Fruit fly (Drosophila melanogaster) whole organism, embryonic: Measurements from ENCODE around the gene CG16959.
A peak's percentile ranks its signal among the peaks of the same experiment; 100 is the strongest.

Source experiments
- B-H2 ChIP-seq: fragments of 200-800 bp; sonication (Bioruptor generic); optimal IDR thresholded peaks from 2 replicates; lab custom pipeline; 2018; ENCODE audit warnings: missing biosample characterization, mild to moderate bottlenecking, missing genetic modification characterization
- Bgb ChIP-seq: fragments of 200-800 bp; sonication (Bioruptor generic); IDR thresholded peaks from 2 replicates; pipeline ENCODE4 v1.3.6; 2022; ENCODE audit warnings: missing biosample characterization, missing genetic modification characterization; ENCODE audit not compliant: partially characterized antibody
- BtbVII ChIP-seq: fragments of 200-800 bp; sonication (Bioruptor generic); optimal IDR thresholded peaks from 3 replicates; lab custom pipeline; 2017; ENCODE audit warnings: missing biosample characterization, mild to moderate bottlenecking, missing genetic modification characterization
- Bteb2 ChIP-seq: fragments of 200-800 bp; sonication (Bioruptor generic); optimal IDR thresholded peaks from 2 replicates; lab custom pipeline; 2016; ENCODE audit warnings: missing biosample characterization, missing genetic modification characterization
- CG10654 ChIP-seq: fragments of 200-800 bp; sonication (Bioruptor generic); optimal IDR thresholded peaks from 2 replicates; lab custom pipeline; 2016; ENCODE audit warnings: missing biosample characterization, missing genetic modification characterization
- CG13287 ChIP-seq: fragments of 200-800 bp; sonication (Bioruptor generic); IDR thresholded peaks from 2 replicates; pipeline ENCODE4 v1.3.6; 2022; ENCODE audit warnings: missing biosample characterization, missing genetic modification characterization; ENCODE audit not compliant: partially characterized antibody
- CG1832 ChIP-seq: fragments of 200-800 bp; sonication (Bioruptor generic); optimal IDR thresholded peaks from 2 replicates; lab custom pipeline; 2017; ENCODE audit warnings: missing biosample characterization, mild to moderate bottlenecking, missing genetic modification characterization, inconsistent platforms
- CG2202 ChIP-seq: fragments of 200-800 bp; sonication (Bioruptor generic); optimal IDR thresholded peaks from 2 replicates; lab custom pipeline; 2018; ENCODE audit warnings: missing biosample characterization, mild to moderate bottlenecking, missing genetic modification characterization
- CG31224 ChIP-seq: fragments of 200-800 bp; sonication (Bioruptor generic); IDR thresholded peaks from 2 replicates; pipeline ENCODE4 v1.3.6; 2022; ENCODE audit warnings: missing biosample characterization, missing genetic modification characterization
- CG3163 ChIP-seq: fragments of 200-800 bp; sonication (Bioruptor generic); optimal IDR thresholded peaks from 3 replicates; lab custom pipeline; 2016; ENCODE audit warnings: missing biosample characterization, missing genetic modification characterization
- CG33557 ChIP-seq: fragments of 200-800 bp; sonication (Bioruptor generic); optimal IDR thresholded peaks from 2 replicates; lab custom pipeline; 2019; ENCODE audit warnings: missing biosample characterization, mild to moderate bottlenecking, missing genetic modification characterization, moderate library complexity
- CG34422 ChIP-seq: fragments of 200-800 bp; sonication (Bioruptor generic); IDR thresholded peaks from 3 replicates; pipeline ENCODE4 v1.3.6; 2022; ENCODE audit warnings: missing biosample characterization, missing genetic modification characterization
- CG42726 ChIP-seq: fragments of 200-800 bp; sonication (Bioruptor generic); IDR thresholded peaks from 2 replicates; pipeline ENCODE4 v1.3.6; 2022; ENCODE audit warnings: missing biosample characterization, missing genetic modification characterization; ENCODE audit not compliant: partially characterized antibody
- CG5953 ChIP-seq: fragments of 200-800 bp; sonication (Bioruptor generic); IDR thresholded peaks from 2 replicates; pipeline ENCODE4 v1.3.6; 2022; ENCODE audit warnings: missing biosample characterization, missing genetic modification characterization
- CG6272 ChIP-seq: fragments of 200-800 bp; sonication (Bioruptor generic); IDR thresholded peaks from 2 replicates; pipeline ENCODE4 v1.3.6; 2022; ENCODE audit warnings: missing biosample characterization, missing genetic modification characterization
- CG9817 ChIP-seq: fragments of 200-800 bp; sonication (Bioruptor generic); optimal IDR thresholded peaks from 2 replicates; lab custom pipeline; 2018; ENCODE audit warnings: missing biosample characterization, mild to moderate bottlenecking, missing genetic modification characterization, moderate library complexity
- E2f2 ChIP-seq: fragments of 200-800 bp; sonication (Bioruptor generic); IDR thresholded peaks from 2 replicates; pipeline ENCODE4 v1.3.6; 2022; ENCODE audit warnings: missing biosample characterization, missing genetic modification characterization
- HmgZ ChIP-seq: fragments of 200-800 bp; sonication (Bioruptor generic); optimal IDR thresholded peaks from 2 replicates; lab custom pipeline; 2018; ENCODE audit warnings: missing biosample characterization, mild to moderate bottlenecking, missing genetic modification characterization
- Hr3 ChIP-seq: fragments of 200-800 bp; sonication (Bioruptor generic); optimal IDR thresholded peaks from 3 replicates; lab custom pipeline; 2016; ENCODE audit warnings: missing biosample characterization, missing genetic modification characterization
- Hr51 ChIP-seq, 2 experiments: fragments of 200-800 bp; sonication (Bioruptor generic); optimal IDR thresholded peaks; 2 replicates in 1 of 2; 3 replicates in 1 of 2; lab custom pipeline; 2016 to 2018; ENCODE audit warnings: missing biosample characterization in 2 of 2, missing genetic modification characterization in 2 of 2, mild to moderate bottlenecking in 1 of 2, moderate library complexity in 1 of 2
- MBD-R2 ChIP-seq: fragments of 200-800 bp; sonication (Bioruptor generic); IDR thresholded peaks from 2 replicates; pipeline ENCODE4 v1.3.6; 2022; ENCODE audit warnings: missing biosample characterization, missing genetic modification characterization
- Opbp ChIP-seq: fragments of 200-800 bp; sonication (Bioruptor generic); IDR thresholded peaks from 3 replicates; pipeline ENCODE4 v1.3.6; 2022; ENCODE audit warnings: missing biosample characterization, missing genetic modification characterization; ENCODE audit not compliant: partially characterized antibody
- Pdp1 ChIP-seq, 2 experiments: fragments of 200-800 bp; sonication (Bioruptor generic); optimal IDR thresholded peaks; 3 replicates each; lab custom pipeline; 2016; ENCODE audit warnings: missing biosample characterization in 2 of 2, missing genetic modification characterization in 2 of 2, mild to moderate bottlenecking in 1 of 2, moderate library complexity in 1 of 2
- Sin3A ChIP-seq: fragments of >200 bp; optimal IDR thresholded peaks from 2 replicates; lab custom pipeline; 2018
- Sox100B ChIP-seq: fragments of 200-800 bp; sonication (Bioruptor generic); optimal IDR thresholded peaks from 3 replicates; lab custom pipeline; 2018; ENCODE audit warnings: missing biosample characterization, mild to moderate bottlenecking, missing genetic modification characterization
- Ssrp ChIP-seq: fragments of 200-800 bp; sonication (Bioruptor generic); optimal IDR thresholded peaks from 2 replicates; lab custom pipeline; 2018; ENCODE audit warnings: missing biosample characterization, mild to moderate bottlenecking, missing genetic modification characterization, moderate library complexity
- Usf ChIP-seq: fragments of 200-800 bp; sonication (Bioruptor generic); optimal IDR thresholded peaks from 2 replicates; lab custom pipeline; 2017; ENCODE audit warnings: missing genotype, missing biosample characterization, missing genetic modification characterization
- bigmax ChIP-seq: fragments of 200-800 bp; sonication (Bioruptor generic); optimal IDR thresholded peaks from 2 replicates; lab custom pipeline; 2018; ENCODE audit warnings: missing biosample characterization, mild to moderate bottlenecking, missing genetic modification characterization
- emc ChIP-seq: fragments of 200-800 bp; sonication (Bioruptor generic); optimal IDR thresholded peaks from 2 replicates; lab custom pipeline; 2016; ENCODE audit warnings: missing biosample characterization, missing genetic modification characterization
- ftz-f1 ChIP-seq: fragments of 200-800 bp; sonication (Bioruptor generic); optimal IDR thresholded peaks from 2 replicates; lab custom pipeline; 2016; ENCODE audit warnings: missing biosample characterization, missing genetic modification characterization
- gce ChIP-seq: fragments of 200-800 bp; sonication (Bioruptor generic); IDR thresholded peaks from 3 replicates; pipeline ENCODE4 v1.3.6; 2022; ENCODE audit warnings: missing biosample characterization, missing genetic modification characterization
- gcm ChIP-seq: fragments of 200-800 bp; sonication (Bioruptor generic); optimal IDR thresholded peaks from 2 replicates; lab custom pipeline; 2019; ENCODE audit warnings: missing biosample characterization, mild to moderate bottlenecking, missing genetic modification characterization, moderate library complexity
- grn ChIP-seq: fragments of 200-800 bp; sonication (Bioruptor generic); optimal IDR thresholded peaks from 3 replicates; lab custom pipeline; 2017; ENCODE audit warnings: missing biosample characterization, missing genetic modification characterization
- gro ChIP-seq: fragments of 200-800 bp; sonication (Bioruptor generic); optimal IDR thresholded peaks from 2 replicates; lab custom pipeline; 2016; ENCODE audit warnings: missing biosample characterization, missing genetic modification characterization
- hbn ChIP-seq: fragments of 200-800 bp; sonication (Bioruptor generic); IDR thresholded peaks from 2 replicates; pipeline ENCODE4 v1.3.6; 2022; ENCODE audit warnings: missing biosample characterization, missing genetic modification characterization; ENCODE audit not compliant: partially characterized antibody
- hth ChIP-seq: fragments of >200 bp; optimal IDR thresholded peaks from 2 replicates; lab custom pipeline; 2017; ENCODE audit warnings: inconsistent platforms
- ken ChIP-seq: fragments of 200-800 bp; sonication (Bioruptor generic); IDR thresholded peaks from 3 replicates; pipeline ENCODE4 v1.3.6; 2022; ENCODE audit warnings: missing biosample characterization, missing genetic modification characterization
- lab ChIP-seq: fragments of 200-800 bp; sonication (Bioruptor generic); optimal IDR thresholded peaks from 3 replicates; lab custom pipeline; 2017; ENCODE audit warnings: missing biosample characterization, missing genetic modification characterization, mild to moderate bottlenecking, moderate library complexity, missing genetic modification reagents
- luna ChIP-seq: fragments of 200-800 bp; sonication (Bioruptor generic); optimal IDR thresholded peaks from 2 replicates; lab custom pipeline; 2016; ENCODE audit warnings: missing biosample characterization, missing genetic modification characterization
- oc ChIP-seq: fragments of 200-800 bp; sonication (Bioruptor generic); optimal IDR thresholded peaks from 2 replicates; lab custom pipeline; 2018; ENCODE audit warnings: missing biosample characterization, mild to moderate bottlenecking, missing genetic modification characterization, moderate library complexity
- otp ChIP-seq: fragments of 200-800 bp; sonication (Bioruptor generic); IDR thresholded peaks from 3 replicates; pipeline ENCODE4, ENCODE4 v1.3.6; 2022; ENCODE audit warnings: missing biosample characterization, missing genetic modification characterization
- rib ChIP-seq: fragments of 200-800 bp; sonication (Bioruptor generic); IDR thresholded peaks from 2 replicates; pipeline ENCODE4 v1.3.6; 2022; ENCODE audit warnings: missing biosample characterization, missing genetic modification characterization
- run ChIP-seq: fragments of 200-800 bp; sonication (Bioruptor generic); optimal IDR thresholded peaks from 3 replicates; lab custom pipeline; 2018; ENCODE audit warnings: missing biosample characterization, mild to moderate bottlenecking, missing genetic modification characterization
- slbo ChIP-seq: fragments of 200-800 bp; sonication (Bioruptor generic); IDR thresholded peaks from 2 replicates; pipeline ENCODE4 v1.3.6; 2022; ENCODE audit warnings: missing biosample characterization, missing genetic modification characterization
- slou ChIP-seq: fragments of 200-800 bp; sonication (Bioruptor generic); optimal IDR thresholded peaks from 3 replicates; lab custom pipeline; 2016; ENCODE audit warnings: missing biosample characterization, missing genetic modification characterization
- tll ChIP-seq, 2 experiments: fragments of 200-800 bp in 1 of 2; fragments of >200 bp in 1 of 2; sonication (Bioruptor generic) in 1 of 2; optimal IDR thresholded peaks; 2 replicates each; lab custom pipeline; 2017 to 2019; ENCODE audit warnings: missing biosample characterization in 2 of 2, missing genetic modification characterization in 2 of 2, mild to moderate bottlenecking in 1 of 2, moderate library complexity in 1 of 2
- tup ChIP-seq: fragments of 200-800 bp; sonication (Bioruptor generic); optimal IDR thresholded peaks from 2 replicates; lab custom pipeline; 2016; ENCODE audit warnings: missing biosample characterization, mild to moderate bottlenecking, missing genetic modification characterization, moderate library complexity
- zen2 ChIP-seq: fragments of 200-800 bp; sonication (Bioruptor generic); IDR thresholded peaks from 3 replicates; pipeline ENCODE4 v1.3.6; 2022; ENCODE audit warnings: missing biosample characterization, missing genetic modification characterization; ENCODE audit not compliant: partially characterized antibody

The CG16959 gene

DNA sequence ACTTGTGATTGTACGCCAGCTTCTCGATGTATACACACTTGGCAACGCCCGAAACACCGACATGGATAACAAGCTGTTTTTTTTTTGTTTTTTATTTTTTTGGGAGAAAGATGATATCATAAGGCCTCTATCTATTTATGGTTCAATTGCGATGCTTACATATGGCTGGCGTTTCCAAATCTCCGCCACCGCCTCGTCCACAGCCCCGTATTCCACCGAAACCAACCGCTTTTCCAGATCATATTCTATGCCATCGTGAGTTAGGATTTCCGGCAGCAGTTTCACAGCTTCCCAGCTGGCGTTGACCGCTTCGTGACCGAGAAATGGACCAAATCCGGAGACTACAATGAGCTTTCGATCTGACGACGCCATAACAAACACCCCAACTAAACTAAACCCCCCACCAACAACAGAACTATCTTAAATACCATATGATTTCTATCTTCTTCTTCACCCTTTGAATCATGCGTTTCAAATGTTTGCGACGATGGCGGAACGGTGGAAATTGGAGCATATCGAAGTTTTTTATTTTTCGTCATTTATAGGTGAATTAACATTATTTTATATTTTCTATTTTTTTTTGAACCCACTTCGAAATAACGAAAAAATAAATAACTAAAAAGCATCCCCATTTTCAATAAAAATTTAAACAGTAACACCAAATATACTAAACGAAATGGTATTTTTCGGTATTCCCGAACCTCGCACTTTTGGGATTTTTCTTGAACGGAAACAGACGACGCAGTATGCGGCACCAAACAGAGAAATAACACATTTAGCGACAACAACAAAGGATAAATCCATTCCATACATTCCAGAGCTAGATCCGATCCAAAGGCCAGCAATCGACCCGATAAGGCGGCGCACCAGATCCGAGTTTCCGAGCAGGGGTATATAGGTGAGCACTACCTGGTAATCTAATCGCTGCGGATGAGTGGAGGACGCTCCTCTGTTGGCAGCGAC, 18.8 kb upstream of the CG16959 start, which contains the start of the genes CG32147 and Pex3 (continued):
- no peak for TF ChIP-seq CG1832 (GFP tag; lab: Kevin White, UChicago)
- TF ChIP-seq run = no peak
- TF ChIP-seq tll (GFP tag; optimal IDR thresholded peaks at IDR 0.05; lab: Kevin White, UChicago) = no peak
- no peak for TF ChIP-seq rib (GFP tag; lab: Robert Waterston, UW)
- TF ChIP-seq ftz-f1 = no peak
- TF ChIP-seq gro (GFP tag; lab: Kevin White, UChicago) = no peak
- TF ChIP-seq tup (GFP tag; lab: Kevin White, UChicago) = no peak
- TF ChIP-seq zen2 = no peak
- peak; percentile 1 for TF ChIP-seq HmgZ
- no peak for TF ChIP-seq oc (tag; lab: Kevin White, UChicago)
- no peak for TF ChIP-seq CG9817 (tag; lab: Kevin White, UChicago)
- no peak for TF ChIP-seq slou (GFP tag; lab: Kevin White, UChicago)
- no peak for TF ChIP-seq CG5953 (GFP tag; lab: Robert Waterston, UW)
- no peak for TF ChIP-seq Hr3 (GFP tag; lab: Kevin White, UChicago)
- TF ChIP-seq luna = no peak
- peak; percentile 45; the same call in 1 of the 2 replicates for TF ChIP-seq MBD-R2 (GFP tag; lab: Robert Waterston, UW)
- 0 out of 3 replicates have a peak, but pooled peaks have one; percentile 14 for TF ChIP-seq Opbp (GFP tag; lab: Robert Waterston, UW)
- peak; percentile 3 for TF ChIP-seq bigmax
- TF ChIP-seq Sox100B = peak; percentile 2
- no peak for TF ChIP-seq Bteb2
- peak; percentile 49 for TF ChIP-seq grn (GFP tag; lab: Kevin White, UChicago)
- TF ChIP-seq CG31224 (GFP tag; lab: Robert Waterston, UW) = no peak
- TF ChIP-seq CG13287 (GFP tag; lab: Robert Waterston, UW) = peak; percentile 47
- no peak for TF ChIP-seq Usf (GFP tag; lab: Kevin White, UChicago)
- TF ChIP-seq gcm (GFP tag; lab: Kevin White, UChicago) = no peak
- no peak for TF ChIP-seq CG3163 (GFP tag; lab: Kevin White, UChicago)
- TF ChIP-seq BtbVII (GFP tag; lab: Kevin White, UChicago) = peak; percentile 20
- TF ChIP-seq CG6272 = no peak
- no peak for TF ChIP-seq ken (GFP tag; lab: Robert Waterston, UW)
- no peak for TF ChIP-seq CG2202 (tag; lab: Kevin White, UChicago)
- no peak for TF ChIP-seq Pdp1 (GFP tag; optimal IDR thresholded peaks at IDR 0.05; lab: Kevin White, UChicago)
- no peak for TF ChIP-seq Hr51 (GFP tag; optimal IDR thresholded peaks at IDR 0.05; lab: Kevin White, UChicago)
- TF ChIP-seq hth (lab: Kevin White, UChicago) = no peak
- TF ChIP-seq emc (GFP tag; lab: Kevin White, UChicago) = no peak
- no peak for TF ChIP-seq CG42726 (GFP tag; lab: Robert Waterston, UW)
- peak; percentile 79 for TF ChIP-seq Sin3A (lab: Kevin White, UChicago)
- no peak for TF ChIP-seq lab
- TF ChIP-seq hbn (GFP tag; lab: Robert Waterston, UW) = no peak; the same call in 1 of the 2 replicates
- no peak for TF ChIP-seq slbo (GFP tag; lab: Robert Waterston, UW)
- no peak for TF ChIP-seq B-H2 (GFP tag; lab: Kevin White, UChicago)
- no peak for TF ChIP-seq CG10654
- TF ChIP-seq gce (GFP tag; lab: Robert Waterston, UW) = no peak
- no peak for TF ChIP-seq otp (GFP tag; lab: Robert Waterston, UW)
- TF ChIP-seq E2f2 (GFP tag; lab: Robert Waterston, UW) = peak; percentile 52
- no peak for TF ChIP-seq CG33557 (GFP tag; lab: Kevin White, UChicago)
- no peak for TF ChIP-seq Ssrp (tag; lab: Kevin White, UChicago)
- TF ChIP-seq Bgb = peak; percentile 41; the same call in 1 of the 2 replicates
- peak; percentile 74; the same call in 1 of the 3 replicates for TF ChIP-seq CG34422
